Worm (Caenorhabditis elegans): ENCODE results near the gene fat-1.

ce11 chrIV:13314181-13314580 lies 1.3 kb upstream of the fat-1 start:
- TF ChIP-seq ctbp-1 (GFP tag; IDR thresholded peaks at IDR 0.05): no peak
- TF ChIP-seq ceh-82 (tag; optimal IDR thresholded peaks at IDR 0.05): no peak
- no peak for TF ChIP-seq daf-12 (tag; optimal IDR thresholded peaks at IDR 0.05)
- TF ChIP-seq nhr-42 (GFP tag; IDR thresholded peaks at IDR 0.05): no peak
- no peak for TF ChIP-seq F26F4.8 (GFP tag; conservative IDR thresholded peaks at IDR 0.05)
- no peak for TF ChIP-seq unc-39 (tag; optimal IDR thresholded peaks at IDR 0.05)
